Worm (Caenorhabditis elegans) whole organism, L1 larva: ENCODE data around the gene csq-1.

ENCODE experiments used
- ceh-82 ChIP-seq, 3 experiments: fragments of 150-350 bp in 1 of 3; sonication (generic microtip) in 2 of 3; optimal IDR thresholded peaks; 2 replicates each; lab custom pipeline; 2014 to 2017; ENCODE audit warnings: missing biosample characterization in 3 of 3, missing genetic modification characterization in 3 of 3
- dpl-1 ChIP-seq, 3 experiments: fragments of 150-350 bp in 2 of 3; sonication (generic microtip) in 1 of 3; optimal IDR thresholded peaks; 2 replicates each; lab custom pipeline; 2014 to 2017; ENCODE audit warnings: missing biosample characterization in 3 of 3, missing genetic modification characterization in 3 of 3, missing genetic modification reagents in 3 of 3
- efl-1 ChIP-seq, 4 experiments: fragments of 150-350 bp; optimal IDR thresholded peaks in 3 of 4; peaks in 1 of 4; 1 replicate in 1 of 4; 2 replicates in 3 of 4; lab custom pipeline; 2014; ENCODE audit warnings: missing biosample characterization in 2 of 4, missing genetic modification characterization in 2 of 4, missing genetic modification reagents in 2 of 4
- egl-27 ChIP-seq, 2 experiments: fragments of 150-350 bp in 1 of 2; sonication (generic microtip); optimal IDR thresholded peaks; 3 replicates each; lab custom pipeline; 2017 to 2018; ENCODE audit warnings: missing biosample characterization in 2 of 2, missing genetic modification characterization in 2 of 2, missing genetic modification reagents in 2 of 2
- jun-1 ChIP-seq: fragments of 150-350 bp; optimal IDR thresholded peaks from 2 replicates; lab custom pipeline; 2014; ENCODE audit warnings: missing biosample characterization, missing genetic modification reagents, missing genetic modification characterization
- sox-4 ChIP-seq: sonication (generic microtip); optimal IDR thresholded peaks from 2 replicates; lab custom pipeline; 2016; ENCODE audit warnings: missing genetic modification characterization, missing compliant biosample characterization

ce11 chrX:14657445-14657844, 27.2 kb upstream of the csq-1 start:
- TF ChIP-seq ceh-82 (tag; optimal IDR thresholded peaks at IDR 0.05; lab: Kevin White, UChicago), result no peak
- no peak for TF ChIP-seq efl-1 (optimal IDR thresholded peaks at IDR 0.05; lab: Kevin White, UChicago)
- no peak for TF ChIP-seq efl-1 (GFP tag; optimal IDR thresholded peaks at IDR 0.05 in 1 of 2; lab: Kevin White, UChicago)
- no peak for TF ChIP-seq dpl-1 (GFP tag; optimal IDR thresholded peaks at IDR 0.05; lab: Kevin White, UChicago)
- no peak for TF ChIP-seq egl-27 (tag; optimal IDR thresholded peaks at IDR 0.05; lab: Kevin White, UChicago)
- no peak for TF ChIP-seq jun-1 (tag; lab: Kevin White, UChicago)
- TF ChIP-seq sox-4, result no peak
